Fruit fly (Drosophila melanogaster) whole organism, embryonic: Measurements from ENCODE around the gene CG4456.

ENCODE experiments used
- Bgb ChIP-seq: fragments of 200-800 bp; sonication (Bioruptor generic); IDR thresholded peaks from 2 replicates; pipeline ENCODE4 v1.3.6; 2022; ENCODE audit warnings: missing biosample characterization, missing genetic modification characterization; ENCODE audit not compliant: partially characterized antibody
- CG10321 ChIP-seq: fragments of 200-800 bp; sonication (Bioruptor generic); IDR thresholded peaks from 2 replicates; pipeline ENCODE4 v1.3.6; 2022; ENCODE audit warnings: missing biosample characterization, missing genetic modification characterization
- CG10366 ChIP-seq: fragments of 200-800 bp; sonication (Bioruptor generic); IDR thresholded peaks from 2 replicates; pipeline ENCODE4 v1.3.6; 2022; ENCODE audit warnings: missing biosample characterization, missing genetic modification characterization
- CG11560 ChIP-seq: fragments of 200-800 bp; sonication (Bioruptor generic); IDR thresholded peaks from 3 replicates; pipeline ENCODE4 v1.3.6; 2022; ENCODE audit warnings: missing biosample characterization, missing genetic modification characterization
- CG11723 ChIP-seq: fragments of 200-800 bp; sonication (Bioruptor generic); optimal IDR thresholded peaks from 2 replicates; lab custom pipeline; 2017; ENCODE audit warnings: missing biosample characterization, mild to moderate bottlenecking, missing genetic modification characterization
- CG1602 ChIP-seq: fragments of 200-800 bp; sonication (Bioruptor generic); optimal IDR thresholded peaks from 3 replicates; lab custom pipeline; 2016; ENCODE audit warnings: missing biosample characterization, missing genetic modification characterization
- CG17361 ChIP-seq: fragments of 200-800 bp; sonication (Bioruptor generic); IDR thresholded peaks from 3 replicates; pipeline ENCODE4 v1.3.6; 2022; ENCODE audit warnings: missing biosample characterization, missing genetic modification characterization
- CG17829 ChIP-seq: fragments of 200-800 bp; optimal IDR thresholded peaks from 2 replicates; lab custom pipeline; 2019; ENCODE audit warnings: missing biosample characterization, mild to moderate bottlenecking, missing genetic modification characterization, moderate library complexity
- CG17912 ChIP-seq: fragments of 200-800 bp; sonication (Bioruptor generic); optimal IDR thresholded peaks from 2 replicates; lab custom pipeline; 2018; ENCODE audit warnings: missing biosample characterization, mild to moderate bottlenecking, missing genetic modification characterization
- CG18599 ChIP-seq: fragments of 200-800 bp; sonication (Bioruptor generic); optimal IDR thresholded peaks from 3 replicates; lab custom pipeline; 2017; ENCODE audit warnings: missing biosample characterization, missing genetic modification characterization, mild to moderate bottlenecking, moderate library complexity, missing genetic modification reagents
- CG18764 ChIP-seq: fragments of 200-800 bp; sonication (Bioruptor generic); optimal IDR thresholded peaks from 3 replicates; lab custom pipeline; 2016; ENCODE audit warnings: missing biosample characterization, missing genetic modification characterization
- CG31224 ChIP-seq: fragments of 200-800 bp; sonication (Bioruptor generic); IDR thresholded peaks from 2 replicates; pipeline ENCODE4 v1.3.6; 2022; ENCODE audit warnings: missing biosample characterization, missing genetic modification characterization
- CG3281 ChIP-seq: fragments of 200-800 bp; sonication (Bioruptor generic); optimal IDR thresholded peaks from 3 replicates; lab custom pipeline; 2017; ENCODE audit warnings: missing biosample characterization, mild to moderate bottlenecking, missing genetic modification characterization
- CG6254 ChIP-seq: fragments of 200-800 bp; sonication (Bioruptor generic); optimal IDR thresholded peaks from 3 replicates; lab custom pipeline; 2017; ENCODE audit warnings: mild to moderate bottlenecking, missing biosample characterization, missing genetic modification reagents, missing genetic modification characterization
- CG7928 ChIP-seq: fragments of 200-800 bp; sonication (Bioruptor generic); optimal IDR thresholded peaks from 2 replicates; lab custom pipeline; 2017; ENCODE audit warnings: missing biosample characterization, mild to moderate bottlenecking, missing genetic modification characterization
- CG8388 ChIP-seq: fragments of 200-800 bp; sonication (Bioruptor generic); optimal IDR thresholded peaks from 2 replicates; lab custom pipeline; 2019; ENCODE audit warnings: missing biosample characterization, mild to moderate bottlenecking, missing genetic modification characterization, moderate library complexity
- CG9797 ChIP-seq: fragments of 200-800 bp; sonication (Bioruptor generic); optimal IDR thresholded peaks from 3 replicates; lab custom pipeline; 2018; ENCODE audit warnings: missing biosample characterization, mild to moderate bottlenecking, missing genetic modification characterization
- Fer3 ChIP-seq: fragments of 200-800 bp; sonication (Bioruptor generic); optimal IDR thresholded peaks from 2 replicates; lab custom pipeline; 2018; ENCODE audit warnings: missing biosample characterization, mild to moderate bottlenecking, missing genetic modification characterization, moderate library complexity
- H15 ChIP-seq: fragments of 200-800 bp; sonication (Bioruptor generic); IDR thresholded peaks from 3 replicates; pipeline ENCODE4 v1.3.6; 2022; ENCODE audit warnings: missing biosample characterization, missing genetic modification characterization
- Hey ChIP-seq: fragments of 200-800 bp; sonication (Bioruptor generic); optimal IDR thresholded peaks from 3 replicates; lab custom pipeline; 2018; ENCODE audit warnings: missing biosample characterization, mild to moderate bottlenecking, missing genetic modification characterization
- Hr51 ChIP-seq, 2 experiments: fragments of 200-800 bp; sonication (Bioruptor generic); optimal IDR thresholded peaks; 2 replicates in 1 of 2; 3 replicates in 1 of 2; lab custom pipeline; 2016 to 2018; ENCODE audit warnings: missing biosample characterization in 2 of 2, missing genetic modification characterization in 2 of 2, mild to moderate bottlenecking in 1 of 2, moderate library complexity in 1 of 2
- Jarid2 ChIP-seq: fragments of 200-800 bp; sonication (Bioruptor generic); optimal IDR thresholded peaks from 3 replicates; lab custom pipeline; 2017; ENCODE audit warnings: mild to moderate bottlenecking, missing biosample characterization, missing genetic modification reagents, missing genetic modification characterization
- Max ChIP-seq: fragments of 200-800 bp; sonication (Bioruptor generic); optimal IDR thresholded peaks from 2 replicates; lab custom pipeline; 2016; ENCODE audit warnings: missing biosample characterization, mild to moderate bottlenecking, missing genetic modification characterization
- Oaz ChIP-seq: fragments of 200-800 bp; sonication (Bioruptor generic); IDR thresholded peaks from 2 replicates; pipeline ENCODE4 v1.3.6; 2022; ENCODE audit warnings: missing biosample characterization, missing genetic modification characterization
- Poxn ChIP-seq: fragments of 200-800 bp; sonication (Bioruptor generic); IDR thresholded peaks from 2 replicates; pipeline ENCODE4 v1.3.6; 2022; ENCODE audit warnings: missing biosample characterization, missing genetic modification characterization
- Trl ChIP-seq, 3 experiments: fragments of >200 bp in 2 of 3; fragments of 200-800 bp in 1 of 3; sonication (Bioruptor generic) in 1 of 3; optimal IDR thresholded peaks; 2 replicates in 1 of 3; 3 replicates in 2 of 3; lab custom pipeline; 2016 to 2017; ENCODE audit warnings: missing biosample characterization in 1 of 3, missing genetic modification characterization in 1 of 3
- YL-1 ChIP-seq: fragments of 200-800 bp; sonication (Bioruptor generic); optimal IDR thresholded peaks from 3 replicates; lab custom pipeline; 2017; ENCODE audit warnings: missing biosample characterization, mild to moderate bottlenecking, missing genetic modification characterization
- btn ChIP-seq: fragments of 200-800 bp; sonication (Bioruptor generic); optimal IDR thresholded peaks from 2 replicates; lab custom pipeline; 2016; ENCODE audit warnings: missing biosample characterization, missing genetic modification characterization
- chinmo ChIP-seq: fragments of 200-800 bp; sonication (Bioruptor generic); IDR thresholded peaks from 4 replicates; pipeline ENCODE4 v1.3.6; 2022; ENCODE audit warnings: missing biosample characterization, missing genetic modification characterization; ENCODE audit not compliant: partially characterized antibody
- croc ChIP-seq: fragments of 200-800 bp; sonication (Bioruptor generic); conservative IDR thresholded peaks from 3 replicates; pipeline ENCODE4 v1.3.6; 2022; ENCODE audit warnings: missing biosample characterization, missing genetic modification characterization
- exex ChIP-seq: fragments of 200-800 bp; sonication (Bioruptor generic); optimal IDR thresholded peaks from 4 replicates; lab custom pipeline; 2018; ENCODE audit warnings: missing biosample characterization, mild to moderate bottlenecking, missing genetic modification characterization, moderate library complexity
- fd96Cb ChIP-seq: fragments of 200-800 bp; sonication (Bioruptor generic); optimal IDR thresholded peaks from 2 replicates; lab custom pipeline; 2018; ENCODE audit warnings: missing biosample characterization, mild to moderate bottlenecking, missing genetic modification characterization, moderate library complexity
- gro ChIP-seq: fragments of 200-800 bp; sonication (Bioruptor generic); optimal IDR thresholded peaks from 2 replicates; lab custom pipeline; 2016; ENCODE audit warnings: missing biosample characterization, missing genetic modification characterization
- kah ChIP-seq: fragments of 200-800 bp; sonication (Bioruptor generic); optimal IDR thresholded peaks from 2 replicates; lab custom pipeline; 2018; ENCODE audit warnings: missing biosample characterization, mild to moderate bottlenecking, missing genetic modification characterization
- ken ChIP-seq: fragments of 200-800 bp; sonication (Bioruptor generic); IDR thresholded peaks from 3 replicates; pipeline ENCODE4 v1.3.6; 2022; ENCODE audit warnings: missing biosample characterization, missing genetic modification characterization
- klu ChIP-seq: fragments of 200-800 bp; sonication (Bioruptor generic); IDR thresholded peaks from 2 replicates; pipeline ENCODE4 v1.3.6; 2022; ENCODE audit warnings: missing biosample characterization, missing genetic modification characterization
- lab ChIP-seq: fragments of 200-800 bp; sonication (Bioruptor generic); optimal IDR thresholded peaks from 3 replicates; lab custom pipeline; 2017; ENCODE audit warnings: missing biosample characterization, missing genetic modification characterization, mild to moderate bottlenecking, moderate library complexity, missing genetic modification reagents
- lola ChIP-seq, 3 experiments: fragments of >200 bp in 2 of 3; fragments of 200-800 bp in 1 of 3; sonication (Bioruptor generic) in 1 of 3; optimal IDR thresholded peaks; 2 replicates each; lab custom pipeline; 2017 to 2019; ENCODE audit warnings: missing biosample characterization in 3 of 3, missing genetic modification characterization in 3 of 3, mild to moderate bottlenecking in 1 of 3, moderate library complexity in 1 of 3
- nau ChIP-seq: fragments of 200-800 bp; sonication (Bioruptor generic); optimal IDR thresholded peaks from 3 replicates; lab custom pipeline; 2017; ENCODE audit warnings: missing biosample characterization, mild to moderate bottlenecking, missing genetic modification characterization, missing genetic modification reagents
- nom ChIP-seq: fragments of 200-800 bp; sonication (Bioruptor generic); optimal IDR thresholded peaks from 2 replicates; lab custom pipeline; 2017; ENCODE audit warnings: missing biosample characterization, missing genetic modification characterization, mild to moderate bottlenecking, moderate library complexity, missing genetic modification reagents
- pan ChIP-seq, 4 experiments: fragments of >200 bp in 3 of 4; fragments of 200-800 bp in 1 of 4; sonication (Bioruptor generic) in 1 of 4; optimal IDR thresholded peaks in 3 of 4; IDR thresholded peaks in 1 of 4; 2 replicates each; pipeline versions ENCODE4 v1.3.6 to Lab custom; 2017 to 2022; ENCODE audit warnings: missing biosample characterization in 2 of 4, missing genetic modification characterization in 2 of 4, mixed read lengths in 1 of 4
- repo ChIP-seq: fragments of 200-800 bp; sonication (Bioruptor generic); optimal IDR thresholded peaks from 2 replicates; lab custom pipeline; 2016; ENCODE audit warnings: missing biosample characterization, missing genetic modification characterization
- sqz ChIP-seq: fragments of 200-800 bp; sonication (Bioruptor generic); optimal IDR thresholded peaks from 3 replicates; lab custom pipeline; 2018; ENCODE audit warnings: missing biosample characterization, mild to moderate bottlenecking, missing genetic modification characterization
- sr ChIP-seq: fragments of 200-800 bp; sonication (Bioruptor generic); IDR thresholded peaks from 3 replicates; pipeline ENCODE4 v1.3.6; 2022; ENCODE audit warnings: missing biosample characterization, missing genetic modification characterization
- stc ChIP-seq: fragments of 200-800 bp; sonication (Bioruptor generic); IDR thresholded peaks from 2 replicates; pipeline ENCODE4 v1.3.6; 2022; ENCODE audit warnings: missing biosample characterization, missing genetic modification characterization
- sug ChIP-seq: fragments of 200-800 bp; optimal IDR thresholded peaks from 2 replicates; lab custom pipeline; 2019; ENCODE audit warnings: missing biosample characterization, mild to moderate bottlenecking, missing genetic modification characterization, moderate library complexity
- tin ChIP-seq: fragments of 200-800 bp; sonication (Bioruptor generic); optimal IDR thresholded peaks from 3 replicates; lab custom pipeline; 2016; ENCODE audit warnings: missing biosample characterization, missing genetic modification characterization
- ttk ChIP-seq: fragments of 200-800 bp; sonication (Bioruptor generic); IDR thresholded peaks from 2 replicates; pipeline ENCODE4 v2.1.2; 2022; ENCODE audit warnings: missing biosample characterization, missing genetic modification characterization
- vvl ChIP-seq: fragments of 200-800 bp; sonication (Bioruptor generic); IDR thresholded peaks from 2 replicates; pipeline ENCODE4 v1.3.6; 2022; ENCODE audit warnings: missing biosample characterization, missing genetic modification characterization

CG4456 gene

DNA sequence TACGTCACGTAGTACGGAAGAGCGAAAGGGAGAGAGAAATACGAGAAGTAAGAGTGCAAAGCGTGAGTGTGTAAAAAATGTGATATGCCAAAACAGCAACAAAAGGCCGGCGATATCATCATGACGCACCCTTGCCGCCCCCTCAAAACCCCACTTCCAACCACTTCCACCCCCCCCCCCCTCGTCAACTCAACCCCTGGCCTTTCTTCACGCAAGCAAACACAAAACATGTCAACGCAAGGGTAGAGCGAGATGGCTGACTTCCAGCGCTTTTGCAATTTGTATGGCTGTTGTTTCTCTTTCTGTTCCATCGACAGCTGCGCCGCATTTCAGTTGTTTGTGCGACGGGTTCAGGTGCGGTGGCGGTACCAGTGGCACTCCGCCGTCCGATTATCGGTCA is 36.8 kb upstream of the CG4456 start (continued):
- no peak for TF ChIP-seq Hr51 (GFP tag; optimal IDR thresholded peaks at IDR 0.05; lab: Kevin White, UChicago)
- TF ChIP-seq croc (GFP tag; lab: Robert Waterston, UW): no peak
- no peak for TF ChIP-seq CG6254 (GFP tag; lab: Kevin White, UChicago)
- TF ChIP-seq tin (GFP tag; lab: Kevin White, UChicago): no peak
- no peak for TF ChIP-seq CG10366 (GFP tag; lab: Robert Waterston, UW)
- TF ChIP-seq Hey (tag; lab: Kevin White, UChicago): no peak
- TF ChIP-seq chinmo (GFP tag; lab: Robert Waterston, UW): peak; percentile 88
- peak; percentile 46; the same call in 1 of the 2 replicates for TF ChIP-seq klu (GFP tag; lab: Robert Waterston, UW)
- TF ChIP-seq kah: no peak
- TF ChIP-seq CG18764 (GFP tag; lab: Kevin White, UChicago): no peak
- TF ChIP-seq CG10321 (GFP tag; lab: Robert Waterston, UW): peak; percentile 44
- peak; percentile 34 to 43 for TF ChIP-seq Trl (optimal IDR thresholded peaks at IDR 0.05; lab: Kevin White, UChicago)
- no peak for TF ChIP-seq Trl (GFP tag; optimal IDR thresholded peaks at IDR 0.05; lab: Kevin White, UChicago)
- TF ChIP-seq Oaz (GFP tag; lab: Robert Waterston, UW): no peak
- peak; percentile 64 for TF ChIP-seq lab (GFP tag; lab: Kevin White, UChicago)
- TF ChIP-seq CG31224: 0 out of 2 replicates have a peak, but pooled peaks have one; percentile 4
- no peak for TF ChIP-seq lola (GFP tag; optimal IDR thresholded peaks at IDR 0.05; lab: Kevin White, UChicago)
- no peak for TF ChIP-seq CG17912 (GFP tag; lab: Kevin White, UChicago)
- TF ChIP-seq nom: peak; percentile 63
- no peak for TF ChIP-seq Poxn (GFP tag; lab: Robert Waterston, UW)
- TF ChIP-seq exex (tag; lab: Kevin White, UChicago): peak; percentile 17
- no peak for TF ChIP-seq CG17361 (GFP tag; lab: Robert Waterston, UW)
- TF ChIP-seq CG3281: peak; percentile 9
- TF ChIP-seq CG9797: no peak
- peak; percentile 72 for TF ChIP-seq ttk (GFP tag; lab: Robert Waterston, UW)
- TF ChIP-seq CG1602: no peak
- TF ChIP-seq stc (GFP tag; lab: Robert Waterston, UW): 0 out of 2 replicates have a peak, but pooled peaks have one; percentile 21
- TF ChIP-seq Jarid2 (GFP tag; lab: Kevin White, UChicago): peak; percentile 3
- peak; percentile 47; the same call in 1 of the 2 replicates for TF ChIP-seq vvl
- no peak for TF ChIP-seq btn (GFP tag; lab: Kevin White, UChicago)
- peak; percentile 6; the same call in 1 of the 2 replicates for TF ChIP-seq Bgb
- TF ChIP-seq nau: peak; percentile 29
- no peak for TF ChIP-seq CG18599 (GFP tag; lab: Kevin White, UChicago)
- TF ChIP-seq CG17829 (tag; lab: Kevin White, UChicago): no peak
- no peak for TF ChIP-seq CG7928 (GFP tag; lab: Kevin White, UChicago)
- no peak for TF ChIP-seq pan (optimal IDR thresholded peaks at IDR 0.05; lab: Kevin White, UChicago)
- peak in 1 of 2 experiments; percentile 52 for TF ChIP-seq pan (GFP tag; optimal IDR thresholded peaks at IDR 0.05 in 1 of 2, IDR thresholded peaks at IDR 0.05 in 1 of 2)
- no peak for TF ChIP-seq Fer3 (tag; lab: Kevin White, UChicago)
- no peak for TF ChIP-seq CG11560 (tag; lab: Robert Waterston, UW)
- no peak for TF ChIP-seq YL-1 (GFP tag; lab: Kevin White, UChicago)
- no peak for TF ChIP-seq CG8388 (GFP tag; lab: Kevin White, UChicago)
- peak; percentile 62; the same call in 2 of the 3 replicates for TF ChIP-seq sr (GFP tag; lab: Robert Waterston, UW)
- TF ChIP-seq ken (GFP tag; lab: Robert Waterston, UW): no peak
- no peak for TF ChIP-seq H15
- no peak for TF ChIP-seq gro
- TF ChIP-seq sug (tag; lab: Kevin White, UChicago): peak; percentile 65
- TF ChIP-seq sqz (GFP tag; lab: Kevin White, UChicago): no peak
- no peak for TF ChIP-seq fd96Cb (tag; lab: Kevin White, UChicago)
- no peak for TF ChIP-seq CG11723
- no peak for TF ChIP-seq Max (GFP tag; lab: Kevin White, UChicago)
- no peak for TF ChIP-seq repo (GFP tag; lab: Kevin White, UChicago)
